Worm (Caenorhabditis elegans) whole organism, L4/young adult: ENCODE data around the gene irk-1.

ENCODE experiments used
- W03F9.2 ChIP-seq: fragments of 150-350 bp; optimal IDR thresholded peaks from 2 replicates; lab custom pipeline; 2014; ENCODE audit warnings: missing biosample characterization, missing genetic modification characterization
- dao-5 ChIP-seq: sonication (generic microtip); optimal IDR thresholded peaks from 2 replicates; lab custom pipeline; 2016; ENCODE audit warnings: missing genotype, missing genetic modification characterization, moderate library complexity, missing compliant biosample characterization
- him-1 ChIP-seq: sonication (generic microtip); optimal IDR thresholded peaks from 2 replicates; lab custom pipeline; 2016; ENCODE audit warnings: missing genotype, missing genetic modification reagents, missing genetic modification characterization, missing compliant biosample characterization

DNA sequence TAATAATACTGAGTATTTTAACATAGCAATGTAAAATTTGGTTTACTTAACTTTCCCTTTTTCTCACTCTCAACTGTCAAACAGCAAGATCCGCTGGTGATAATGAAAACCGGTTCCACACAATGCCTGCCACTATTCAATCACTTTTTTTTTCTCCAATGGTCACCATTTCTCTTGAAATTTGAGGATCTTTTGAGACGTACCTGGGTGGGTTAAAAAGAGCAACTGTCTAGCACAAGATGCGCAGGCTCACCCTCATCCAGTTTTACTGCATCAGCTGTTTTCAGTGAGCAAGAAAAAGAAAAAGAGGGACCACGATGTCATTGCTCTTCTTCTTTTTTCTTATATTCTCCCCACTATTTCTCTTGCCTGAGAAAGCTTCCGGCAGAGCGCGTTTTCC is 30.3 kb upstream of the irk-1 start:
- no peak for TF ChIP-seq him-1 (tag; lab: Kevin White, UChicago)
- no peak for TF ChIP-seq dao-5 (tag; lab: Kevin White, UChicago)
- no peak for TF ChIP-seq W03F9.2
